Fruit fly (Drosophila melanogaster): ENCODE data around the gene Akt.
A peak's percentile ranks its signal among the peaks of the same experiment; 100 is the strongest.

The Akt gene

dm6 chr3R:16071689-16072580 is 27.1 kb upstream of the Akt start (continued):
- TF ChIP-seq CG5245 (GFP tag; optimal IDR thresholded peaks at IDR 0.05) = peak; percentile 68
- no peak for TF ChIP-seq CG9215 (GFP tag; IDR thresholded peaks at IDR 0.05)
- peak; percentile 86 for TF ChIP-seq az2 (GFP tag; optimal IDR thresholded peaks at IDR 0.05)
- TF ChIP-seq repo (GFP tag; optimal IDR thresholded peaks at IDR 0.05) = no peak
- no peak for TF ChIP-seq cas (GFP tag; IDR thresholded peaks at IDR 0.05)
- TF ChIP-seq CG8944 (GFP tag; optimal IDR thresholded peaks at IDR 0.05) = no peak
- TF ChIP-seq mld (GFP tag; IDR thresholded peaks at IDR 0.05; ENCODE audit: partially characterized antibody) = no peak
- TF ChIP-seq E2f2 (GFP tag; IDR thresholded peaks at IDR 0.05) = peak; percentile 56
- no peak for TF ChIP-seq CG14965 (GFP tag; optimal IDR thresholded peaks at IDR 0.05; ENCODE audit: borderline replicate concordance)
- peak; percentile 35 for TF ChIP-seq CG33213 (GFP tag; optimal IDR thresholded peaks at IDR 0.05)
- peak; percentile 42; the same call in 1 of the 3 replicates for TF ChIP-seq ken (GFP tag; IDR thresholded peaks at IDR 0.05)
- TF ChIP-seq Hand (GFP tag; optimal IDR thresholded peaks at IDR 0.05) = no peak
- peak; percentile 55; the same call in 2 of the 3 replicates for TF ChIP-seq B-H1 (GFP tag; IDR thresholded peaks at IDR 0.05)
- TF ChIP-seq HLHmδ (GFP tag; optimal IDR thresholded peaks at IDR 0.05) = no peak
- no peak for TF ChIP-seq NFAT (GFP tag; IDR thresholded peaks at IDR 0.05)
- no peak for TF ChIP-seq trh (GFP tag; optimal IDR thresholded peaks at IDR 0.05)

dm6 chr3R:16072581-16072908 is 26.5 kb upstream of the Akt start:
- peak; percentile 98 for TF ChIP-seq CG11504 (tag; optimal IDR thresholded peaks at IDR 0.05)
- peak; percentile 24 for TF ChIP-seq az2 (GFP tag; optimal IDR thresholded peaks at IDR 0.05)
- TF ChIP-seq ash1 (GFP tag; optimal IDR thresholded peaks at IDR 0.05) = no peak
- TF ChIP-seq CG3065 (GFP tag; optimal IDR thresholded peaks at IDR 0.05) = peak; percentile 34
- TF ChIP-seq CG11696 (GFP tag; IDR thresholded peaks at IDR 0.05) = 0 out of 2 replicates have a peak, but pooled peaks have one; percentile 3
- 0 out of 2 replicates have a peak, but pooled peaks have one; percentile 18 for TF ChIP-seq bowl (GFP tag; IDR thresholded peaks at IDR 0.05)

- TF ChIP-seq CG5180 (GFP tag; optimal IDR thresholded peaks at IDR 0.05) (no peak), D19A (tag; optimal IDR thresholded peaks at IDR 0.05) (no peak), CG11504 (tag; optimal IDR thresholded peaks at IDR 0.05) (peak; percentile 3), ham (GFP tag; IDR thresholded peaks at IDR 0.05) (no peak), ERR (GFP tag; optimal IDR thresholded peaks at IDR 0.05) (no peak), so (GFP tag; IDR thresholded peaks at IDR 0.05) (peak; percentile 85), tin (GFP tag; optimal IDR thresholded peaks at IDR 0.05) (no peak), CG10543 (GFP tag; optimal IDR thresholded peaks at IDR 0.05) (peak; percentile 12), bab2 (GFP tag; optimal IDR thresholded peaks at IDR 0.05) (no peak), CG11560 (tag; IDR thresholded peaks at IDR 0.05) (no peak), sd (tag; optimal IDR thresholded peaks at IDR 0.05) (peak; percentile 90), ftz-f1 (GFP tag; optimal IDR thresholded peaks at IDR 0.05) (peak; percentile 60), Sry-δ (GFP tag; optimal IDR thresholded peaks at IDR 0.05) (no peak), CG12769 (tag; optimal IDR thresholded peaks at IDR 0.05) (peak; percentile 90), CG4282 (GFP tag; optimal IDR thresholded peaks at IDR 0.05) (no peak), Usf (GFP tag; optimal IDR thresholded peaks at IDR 0.05) (no peak)
Observed at dm6 chr3R:16074122-16074521, 24.9 kb upstream of the Akt start.

- TF ChIP-seq Doc2 (GFP tag; IDR thresholded peaks at IDR 0.05) = no peak
- TF ChIP-seq run (tag; optimal IDR thresholded peaks at IDR 0.05) = no peak
- TF ChIP-seq CkIIα-i1 (GFP tag; IDR thresholded peaks at IDR 0.05) = no peak
- TF ChIP-seq Sry-δ (GFP tag; optimal IDR thresholded peaks at IDR 0.05) = no peak
- TF ChIP-seq Hr51 (GFP tag; optimal IDR thresholded peaks at IDR 0.05) = no peak
- no peak for TF ChIP-seq CG17328 (GFP tag; IDR thresholded peaks at IDR 0.05)
- TF ChIP-seq CG15073 (GFP tag; optimal IDR thresholded peaks at IDR 0.05) = no peak
- no peak for TF ChIP-seq Deaf1 (tag; optimal IDR thresholded peaks at IDR 0.05)
- TF ChIP-seq CG7987 (GFP tag; optimal IDR thresholded peaks at IDR 0.05) = no peak
- TF ChIP-seq CG11398 (GFP tag; optimal IDR thresholded peaks at IDR 0.05) = no peak
- peak; percentile 55 for TF ChIP-seq Blimp-1 (GFP tag; optimal IDR thresholded peaks at IDR 0.05)
- peak; percentile 64; the same call in 1 of the 2 replicates for TF ChIP-seq vvl (GFP tag; IDR thresholded peaks at IDR 0.05)
- TF ChIP-seq al (GFP tag; IDR thresholded peaks at IDR 0.05) = no peak
Observed at dm6 chr3R:16078247-16078646, 20.8 kb upstream of the Akt start.
